Worm (Caenorhabditis elegans) whole organism, L1 larva: Measurements from ENCODE around the gene bus-19.

Experiments
- C04F5.9 ChIP-seq: sonication (generic microtip); optimal IDR thresholded peaks from 2 replicates; lab custom pipeline; 2016; ENCODE audit warnings: missing genetic modification characterization, missing compliant biosample characterization
- C34B4.2 ChIP-seq: sonication (generic microtip); optimal IDR thresholded peaks from 2 replicates; lab custom pipeline; 2017; ENCODE audit warnings: mild to moderate bottlenecking, missing genetic modification characterization, missing compliant biosample characterization
- ama-1 ChIP-seq: fragments of 150-350 bp; optimal IDR thresholded peaks from 2 replicates; lab custom pipeline; 2014
- ceh-63 ChIP-seq: fragments of 200-800 bp; sonication (Bioruptor generic); optimal IDR thresholded peaks from 2 replicates; lab custom pipeline; 2018; ENCODE audit warnings: mild to moderate bottlenecking, missing genetic modification characterization, missing compliant biosample characterization
- ceh-8 ChIP-seq: fragments of 200-800 bp; sonication (Bioruptor generic); optimal IDR thresholded peaks from 2 replicates; lab custom pipeline; 2018; ENCODE audit warnings: mild to moderate bottlenecking, missing genetic modification characterization, moderate library complexity, missing compliant biosample characterization
- ceh-82 ChIP-seq, 3 experiments: fragments of 150-350 bp in 1 of 3; sonication (generic microtip) in 2 of 3; optimal IDR thresholded peaks; 2 replicates each; lab custom pipeline; 2014 to 2017; ENCODE audit warnings: missing biosample characterization in 3 of 3, missing genetic modification characterization in 3 of 3
- ces-1 ChIP-seq: fragments of 150-350 bp; optimal IDR thresholded peaks from 2 replicates; lab custom pipeline; 2014; ENCODE audit warnings: missing biosample characterization, missing genetic modification reagents, missing genetic modification characterization
- dsc-1 ChIP-seq: sonication (generic microtip); optimal IDR thresholded peaks from 2 replicates; lab custom pipeline; 2016; ENCODE audit warnings: mild to moderate bottlenecking, missing genetic modification characterization, missing compliant biosample characterization
- efl-1 ChIP-seq, 4 experiments: fragments of 150-350 bp; optimal IDR thresholded peaks in 3 of 4; peaks in 1 of 4; 1 replicate in 1 of 4; 2 replicates in 3 of 4; lab custom pipeline; 2014; ENCODE audit warnings: missing biosample characterization in 2 of 4, missing genetic modification characterization in 2 of 4, missing genetic modification reagents in 2 of 4
- efl-3 ChIP-seq: fragments of 200-800 bp; sonication (Bioruptor generic); optimal IDR thresholded peaks from 2 replicates; lab custom pipeline; 2018; ENCODE audit warnings: mild to moderate bottlenecking, missing genetic modification characterization, missing compliant biosample characterization
- egl-13 ChIP-seq: sonication (generic microtip); optimal IDR thresholded peaks from 2 replicates; lab custom pipeline; 2016; ENCODE audit warnings: missing genotype, missing genetic modification reagents, missing genetic modification characterization, missing compliant biosample characterization
- elt-2 ChIP-seq: sonication (generic microtip); optimal IDR thresholded peaks from 2 replicates; lab custom pipeline; 2016; ENCODE audit warnings: missing genetic modification characterization, mild to moderate bottlenecking, inconsistent platforms, missing compliant biosample characterization, missing genetic modification reagents
- elt-3 ChIP-seq, 6 experiments: fragments of 150-350 bp in 1 of 6; sonication (generic microtip); optimal IDR thresholded peaks; 2 replicates each; lab custom pipeline; 2017 to 2018; ENCODE audit warnings: missing biosample characterization in 6 of 6, missing genetic modification characterization in 6 of 6, inconsistent platforms in 1 of 6
- fkh-4 ChIP-seq: sonication (generic microtip); optimal IDR thresholded peaks from 2 replicates; lab custom pipeline; 2016; ENCODE audit warnings: missing compliant biosample characterization, missing genetic modification characterization, borderline replicate concordance
- fos-1 ChIP-seq: fragments of 150-350 bp; optimal IDR thresholded peaks from 2 replicates; lab custom pipeline; 2014; ENCODE audit warnings: missing biosample characterization, missing genetic modification characterization
- grh-1 ChIP-seq: fragments of 200-800 bp; sonication (Bioruptor generic); IDR thresholded peaks from 2 replicates; pipeline ENCODE4 v1.3.6; 2022; ENCODE audit warnings: missing genetic modification reagents, missing genetic modification characterization, missing compliant biosample characterization
- hlh-17 ChIP-seq: fragments of 200-800 bp; sonication (Bioruptor generic); optimal IDR thresholded peaks from 2 replicates; lab custom pipeline; 2018; ENCODE audit warnings: missing genetic modification characterization, mild to moderate bottlenecking, missing compliant biosample characterization, moderate library complexity, borderline replicate concordance
- hpl-2 ChIP-seq: fragments of 150-350 bp; optimal IDR thresholded peaks from 2 replicates; lab custom pipeline; 2014; ENCODE audit warnings: missing biosample characterization, missing genetic modification reagents, missing genetic modification characterization
- isw-1 ChIP-seq: fragments of 200-800 bp; sonication (Bioruptor generic); IDR thresholded peaks from 2 replicates; pipeline ENCODE4 v1.3.6; 2022; ENCODE audit warnings: missing genetic modification characterization, missing compliant biosample characterization
- jun-1 ChIP-seq: fragments of 150-350 bp; optimal IDR thresholded peaks from 2 replicates; lab custom pipeline; 2014; ENCODE audit warnings: missing biosample characterization, missing genetic modification reagents, missing genetic modification characterization
- lin-14 ChIP-seq: fragments of 200-800 bp; sonication (Bioruptor generic); optimal IDR thresholded peaks from 2 replicates; lab custom pipeline; 2018; ENCODE audit warnings: mild to moderate bottlenecking, missing genetic modification characterization, moderate library complexity, missing compliant biosample characterization
- lin-15B ChIP-seq: fragments of 150-350 bp; sonication (generic microtip); optimal IDR thresholded peaks from 3 replicates; lab custom pipeline; 2014; ENCODE audit warnings: missing biosample characterization, missing genetic modification characterization
- lin-35 ChIP-seq, 2 experiments: fragments of 150-350 bp; optimal IDR thresholded peaks; 2 replicates each; lab custom pipeline; 2014; ENCODE audit warnings: missing biosample characterization in 2 of 2, missing genetic modification characterization in 2 of 2, missing genetic modification reagents in 2 of 2
- mab-9 ChIP-seq: fragments of 200-800 bp; sonication (Bioruptor generic); IDR thresholded peaks from 2 replicates; pipeline ENCODE4 v1.3.6; 2022; ENCODE audit warnings: missing genetic modification reagents, missing genetic modification characterization, missing compliant biosample characterization
- mdl-1 ChIP-seq, 2 experiments: fragments of 150-350 bp; optimal IDR thresholded peaks; 2 replicates each; lab custom pipeline; 2014 to 2017; ENCODE audit warnings: missing biosample characterization in 2 of 2, missing genetic modification characterization in 2 of 2, inconsistent platforms in 1 of 2
- mef-2 ChIP-seq: fragments of 150-350 bp; optimal IDR thresholded peaks from 2 replicates; lab custom pipeline; 2014; ENCODE audit warnings: missing biosample characterization, missing genetic modification characterization
- mep-1 ChIP-seq: fragments of 150-350 bp; optimal IDR thresholded peaks from 2 replicates; lab custom pipeline; 2014; ENCODE audit warnings: missing biosample characterization, missing genetic modification characterization
- nhr-19 ChIP-seq: fragments of 200-800 bp; sonication (Bioruptor generic); conservative IDR thresholded peaks from 2 replicates; pipeline ENCODE4 v1.3.6; 2022; ENCODE audit warnings: missing genetic modification characterization, missing compliant biosample characterization
- nhr-77 ChIP-seq: fragments of 150-350 bp; optimal IDR thresholded peaks from 2 replicates; lab custom pipeline; 2014; ENCODE audit warnings: missing biosample characterization, missing genetic modification characterization
- nhr-84 ChIP-seq: sonication (generic microtip); optimal IDR thresholded peaks from 2 replicates; lab custom pipeline; 2017; ENCODE audit warnings: missing biosample characterization, missing genetic modification characterization
- nhr-85 ChIP-seq: sonication (generic microtip); peaks from one replicate; lab custom pipeline; 2016; ENCODE audit warnings: missing genetic modification characterization, inconsistent platforms, missing compliant biosample characterization
- nhr-90 ChIP-seq: sonication (generic microtip); optimal IDR thresholded peaks from 2 replicates; lab custom pipeline; 2016; ENCODE audit warnings: mild to moderate bottlenecking, missing genetic modification characterization, missing compliant biosample characterization; ENCODE audit not compliant: poor library complexity
- pag-3 ChIP-seq: sonication (generic microtip); optimal IDR thresholded peaks from 2 replicates; lab custom pipeline; 2017; ENCODE audit warnings: missing genetic modification characterization, mild to moderate bottlenecking, missing compliant biosample characterization, antibody characterized with exemption, borderline replicate concordance; ENCODE audit not compliant: insufficient read depth
- pax-3 ChIP-seq: fragments of 200-800 bp; sonication (Bioruptor generic); optimal IDR thresholded peaks from 2 replicates; lab custom pipeline; 2018; ENCODE audit warnings: mild to moderate bottlenecking, missing genetic modification characterization, moderate library complexity, missing compliant biosample characterization
- pqm-1 ChIP-seq: sonication (generic microtip); optimal IDR thresholded peaks from 3 replicates; lab custom pipeline; 2017; ENCODE audit warnings: missing biosample characterization, missing genetic modification characterization
- snu-23 ChIP-seq: sonication (generic microtip); optimal IDR thresholded peaks from 2 replicates; lab custom pipeline; 2016; ENCODE audit warnings: missing genetic modification characterization, missing compliant biosample characterization
- sptf-1 ChIP-seq: fragments of 150-350 bp; optimal IDR thresholded peaks from 2 replicates; lab custom pipeline; 2014; ENCODE audit warnings: missing biosample characterization, missing genetic modification characterization
- sup-37 ChIP-seq: fragments of 200-800 bp; sonication (Bioruptor generic); optimal IDR thresholded peaks from 2 replicates; lab custom pipeline; 2018; ENCODE audit warnings: mild to moderate bottlenecking, missing genetic modification characterization, missing compliant biosample characterization
- swsn-7 ChIP-seq: sonication (generic microtip); optimal IDR thresholded peaks from 2 replicates; lab custom pipeline; 2016; ENCODE audit warnings: missing genetic modification characterization, missing compliant biosample characterization
- tbx-2 ChIP-seq: sonication (generic microtip); optimal IDR thresholded peaks from 2 replicates; lab custom pipeline; 2016; ENCODE audit warnings: missing genetic modification characterization, missing compliant biosample characterization
- tlp-1 ChIP-seq: fragments of 150-350 bp; optimal IDR thresholded peaks from 2 replicates; lab custom pipeline; 2014; ENCODE audit warnings: missing biosample characterization, missing genetic modification characterization
- unc-130 ChIP-seq: fragments of 150-350 bp; optimal IDR thresholded peaks from 2 replicates; lab custom pipeline; 2017; ENCODE audit warnings: missing biosample characterization, missing genetic modification characterization, inconsistent platforms
- unc-30 ChIP-seq: sonication (generic microtip); optimal IDR thresholded peaks from 2 replicates; lab custom pipeline; 2017; ENCODE audit warnings: missing biosample characterization, missing genetic modification characterization
- unc-62 ChIP-seq: fragments of 150-350 bp; optimal IDR thresholded peaks from 2 replicates; lab custom pipeline; 2014; ENCODE audit warnings: missing biosample characterization, missing genetic modification reagents, missing genetic modification characterization
- unc-98 ChIP-seq: fragments of 200-800 bp; sonication (Bioruptor generic); IDR thresholded peaks from 2 replicates; pipeline ENCODE4 v1.3.6; 2022; ENCODE audit warnings: missing genetic modification characterization, missing compliant biosample characterization
- vab-15 ChIP-seq: sonication (generic microtip); optimal IDR thresholded peaks from 2 replicates; lab custom pipeline; 2017; ENCODE audit warnings: missing genotype, mild to moderate bottlenecking, missing genetic modification characterization, missing compliant biosample characterization
- zip-4 ChIP-seq: fragments of 200-800 bp; sonication (Bioruptor generic); optimal IDR thresholded peaks from 2 replicates; lab custom pipeline; 2018; ENCODE audit warnings: mild to moderate bottlenecking, missing genetic modification characterization, moderate library complexity, missing compliant biosample characterization
- ztf-11 ChIP-seq, 2 experiments: sonication (generic microtip); optimal IDR thresholded peaks; 2 replicates each; lab custom pipeline; 2016 to 2017; ENCODE audit warnings: missing genetic modification characterization in 2 of 2, missing biosample characterization in 1 of 2, missing compliant biosample characterization in 1 of 2

Gene bus-19

DNA sequence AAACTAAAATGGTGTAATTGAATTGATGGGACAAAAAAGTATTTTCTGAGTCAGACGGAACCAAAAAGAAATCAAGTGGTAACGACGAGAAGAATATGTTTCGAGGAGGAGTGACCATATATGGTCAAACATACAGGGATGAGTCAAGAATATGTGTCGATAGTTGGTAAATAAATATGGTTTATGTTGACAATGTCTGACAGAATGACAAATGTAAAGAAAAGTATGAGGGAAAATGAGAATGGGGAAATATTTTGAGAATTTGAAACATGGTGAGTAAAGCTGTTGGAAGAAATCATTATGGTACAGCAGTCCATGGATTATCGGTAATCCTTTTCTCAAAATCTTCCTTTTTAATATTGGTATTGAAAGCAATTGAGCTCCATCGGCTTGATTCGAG, 3.9 kb upstream of the bus-19 start, which contains the start of gene nspg-1:
TSS of gene nspg-1 (minus strand) at position 101 of the 400 bp plus-strand sequence.
- TF ChIP-seq C04F5.9 (tag; lab: Kevin White, UChicago), result no peak
- no peak for TF ChIP-seq hlh-17 (GFP tag; lab: Kevin White, UChicago)

DNA sequence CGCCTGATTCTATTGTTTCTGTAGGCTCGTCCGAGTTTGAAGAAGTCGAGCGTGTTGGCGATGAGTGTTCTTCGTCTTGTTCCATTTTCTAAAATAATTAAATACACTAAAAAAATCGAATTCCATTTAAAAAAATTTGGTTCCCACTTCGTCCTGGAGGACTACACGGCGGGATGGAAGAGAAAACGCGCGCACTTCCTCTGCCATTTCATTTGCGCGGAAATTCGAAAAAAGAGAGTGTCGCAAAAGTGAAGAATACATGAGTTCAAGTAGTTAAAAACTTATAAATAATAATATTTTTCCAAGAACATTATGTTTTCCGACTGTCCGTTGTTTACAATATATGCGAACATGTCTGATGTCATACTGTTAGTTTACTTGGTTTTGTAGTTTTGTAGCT, 1.9 kb upstream of the bus-19 start, which contains the start of gene T07F10.3:
TSS of gene T07F10.3 (minus strand) at position 98 of the 400 bp plus-strand sequence.
- TF ChIP-seq pag-3 (tag; lab: Kevin White, UChicago) (no peak), unc-130 (tag; lab: Kevin White, UChicago) (peak; percentile 87), tlp-1 (tag; lab: Kevin White, UChicago) (no peak), elt-2 (tag; lab: Kevin White, UChicago) (peak; percentile 92), isw-1 (GFP tag; lab: Robert Waterston, UW) (peak; percentile 92), vab-15 (tag; lab: Kevin White, UChicago) (peak; percentile 86), mdl-1 (tag; optimal IDR thresholded peaks at IDR 0.05; lab: Kevin White, UChicago) (peak in 1 of 2 experiments; percentile 75), mef-2 (no peak), zip-4 (GFP tag; lab: Kevin White, UChicago) (peak; percentile 90), sup-37 (GFP tag; lab: Kevin White, UChicago) (peak; percentile 89), unc-30 (tag; lab: Kevin White, UChicago) (no peak), ceh-8 (GFP tag; lab: Kevin White, UChicago) (peak; percentile 92), nhr-85 (tag; lab: Kevin White, UChicago) (peak; percentile 99), C34B4.2 (tag; lab: Kevin White, UChicago) (no peak), jun-1 (tag; lab: Kevin White, UChicago) (peak; percentile 73), grh-1 (GFP tag; lab: Robert Waterston, UW) (peak; percentile 91), efl-1 (optimal IDR thresholded peaks at IDR 0.05; lab: Kevin White, UChicago) (peak; percentile 87 to 99), efl-1 (GFP tag; optimal IDR thresholded peaks at IDR 0.05 in 1 of 2; lab: Kevin White, UChicago) (peak; percentile 98 to 100), fkh-4 (peak; percentile 99), egl-13 (tag; lab: Kevin White, UChicago) (peak; percentile 98), nhr-19 (GFP tag; lab: Robert Waterston, UW) (peak; percentile 95), snu-23 (GFP tag; lab: Kevin White, UChicago) (peak; percentile 94), nhr-90 (tag; lab: Kevin White, UChicago) (peak; percentile 98), fos-1 (tag; lab: Kevin White, UChicago) (peak; percentile 67), ceh-82 (tag; optimal IDR thresholded peaks at IDR 0.05; lab: Kevin White, UChicago) (peak; percentile 85 to 92 (median 91)), pax-3 (tag; lab: Kevin White, UChicago) (peak; percentile 100), ceh-63 (GFP tag; lab: Kevin White, UChicago) (peak; percentile 88), mep-1 (tag; lab: Kevin White, UChicago) (peak; percentile 88), sptf-1 (tag; lab: Kevin White, UChicago) (no peak), nhr-84 (no peak), efl-3 (GFP tag; lab: Kevin White, UChicago) (peak; percentile 90), unc-98 (peak; percentile 90), hlh-17 (GFP tag; lab: Kevin White, UChicago) (peak; percentile 95), hpl-2 (GFP tag; lab: Kevin White, UChicago) (no peak), C04F5.9 (tag; lab: Kevin White, UChicago) (peak; percentile 95), nhr-77 (tag; lab: Kevin White, UChicago) (peak; percentile 46), tbx-2 (peak; percentile 98), ces-1 (GFP tag; lab: Kevin White, UChicago) (no peak), lin-15B (peak; percentile 78), swsn-7 (tag; lab: Kevin White, UChicago) (peak; percentile 95), dsc-1 (tag; lab: Kevin White, UChicago) (peak; percentile 98), ama-1 (lab: Kevin White, UChicago) (peak; percentile 42), mab-9 (GFP tag; lab: Robert Waterston, UW) (peak; percentile 91), elt-3 (tag; optimal IDR thresholded peaks at IDR 0.05; lab: Kevin White, UChicago) (peak in 2 of 6 experiments; percentile 60 to 69), lin-14 (GFP tag; lab: Kevin White, UChicago) (peak; percentile 94), ztf-11 (tag; optimal IDR thresholded peaks at IDR 0.05; lab: Kevin White, UChicago) (peak in 1 of 2 experiments; percentile 99), unc-62 (GFP tag; lab: Kevin White, UChicago) (no peak), lin-35 (GFP tag; optimal IDR thresholded peaks at IDR 0.05; lab: Kevin White, UChicago) (peak; percentile 98 to 99), pqm-1 (tag; lab: Kevin White, UChicago) (no peak)
